Fruit fly (Drosophila melanogaster): ENCODE data around the gene sNPF.

Gene sNPF

dm6 chr2L:20027382-20027919 is at the start of gene sNPF:
sNPF (plus strand) TSS chr2L:20027915.
- TF ChIP-seq noc (tag; optimal IDR thresholded peaks at IDR 0.05) = peak; percentile 63

- no peak for TF ChIP-seq noc (tag; optimal IDR thresholded peaks at IDR 0.05)
These were observed 39.6 kb upstream of the sNPF start for dm6 chr2L:19987875-19988665.

DNA sequence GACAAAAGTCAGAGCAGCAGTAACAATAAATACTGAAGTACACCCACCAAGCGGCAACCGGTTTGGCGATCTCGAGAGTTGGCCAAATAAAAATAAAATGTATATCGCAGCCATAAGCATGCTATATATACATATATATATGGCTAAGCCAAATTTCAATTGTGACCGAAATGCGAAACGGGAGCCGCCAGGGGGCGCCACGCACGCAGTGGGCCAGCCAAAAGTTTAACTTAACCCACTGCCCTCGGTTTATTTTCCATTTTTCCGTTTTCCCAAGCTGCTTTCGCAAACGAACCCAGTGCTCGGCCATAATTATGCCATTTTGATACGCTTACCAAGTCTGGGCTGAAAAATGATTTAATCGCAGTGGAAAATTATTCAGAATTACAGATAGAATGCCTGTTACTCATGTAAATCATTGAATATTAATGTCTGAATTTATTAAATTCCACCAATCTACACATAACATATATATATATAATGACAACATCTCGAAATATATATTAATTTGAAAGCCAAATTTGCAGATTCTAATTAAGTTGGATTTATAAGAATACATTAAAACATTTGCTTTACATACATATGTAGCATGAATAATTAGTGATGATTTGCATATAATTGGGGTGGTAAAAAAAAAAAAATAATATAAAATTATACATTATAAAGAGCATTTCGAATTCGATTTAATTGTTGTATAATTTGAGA is 37.9 kb upstream of the sNPF start:
- TF ChIP-seq noc (tag; optimal IDR thresholded peaks at IDR 0.05) = no peak

DNA sequence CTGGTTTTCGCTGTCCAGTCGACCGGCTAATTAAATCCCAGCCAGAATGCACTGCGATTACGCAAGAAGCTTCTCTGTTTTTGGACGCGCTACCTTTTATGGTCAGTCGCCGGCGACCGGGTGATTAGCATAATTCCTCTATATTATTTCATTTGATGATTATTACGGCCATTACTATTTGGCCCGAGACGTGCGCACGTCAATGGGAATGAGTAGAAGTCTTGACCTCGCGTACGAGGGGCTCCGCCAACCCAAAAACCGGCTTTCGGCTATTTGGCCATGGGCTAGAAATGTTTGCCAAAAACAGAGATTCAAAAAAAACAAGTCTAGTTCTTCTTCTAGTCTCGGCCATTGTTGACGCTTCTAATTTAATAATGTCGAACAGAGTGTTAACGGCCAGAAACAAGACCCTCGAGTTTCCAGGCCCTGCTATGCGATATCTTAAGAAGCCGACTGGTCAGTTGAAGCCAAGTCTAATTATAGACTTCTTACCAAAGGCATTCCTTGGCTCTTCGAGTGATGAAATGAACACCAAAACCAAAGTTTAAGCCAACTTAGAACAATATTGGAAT is 35.2 kb upstream of the sNPF start:
- no peak for TF ChIP-seq noc (tag; optimal IDR thresholded peaks at IDR 0.05)

DNA sequence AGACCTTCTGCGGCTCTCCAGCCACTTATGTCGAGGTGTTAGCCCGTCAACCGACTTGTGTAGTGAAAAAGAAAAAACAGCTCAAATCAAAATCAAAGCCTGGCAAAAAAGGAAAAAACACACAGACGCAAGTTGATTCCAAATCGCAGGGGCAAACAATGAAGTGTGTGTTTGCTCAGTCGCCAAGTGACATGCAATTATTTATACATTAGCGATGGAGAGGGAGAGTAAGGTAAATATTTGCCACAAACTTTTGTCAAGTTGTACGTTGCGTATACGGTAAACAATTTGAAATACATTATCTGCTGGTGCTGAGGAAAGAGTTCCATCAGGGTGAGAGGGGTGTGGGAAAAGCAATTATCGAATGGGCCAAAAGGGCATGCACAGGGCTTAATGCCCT is 29.6 kb upstream of the sNPF start:
- TF ChIP-seq noc (tag; optimal IDR thresholded peaks at IDR 0.05) = no peak

- TF ChIP-seq noc (tag; optimal IDR thresholded peaks at IDR 0.05) = no peak
These were observed 25.6 kb upstream of the sNPF start for dm6 chr2L:20002086-20002485.

- TF ChIP-seq noc (tag; optimal IDR thresholded peaks at IDR 0.05) = no peak
These were observed 23.4 kb upstream of the sNPF start for dm6 chr2L:20004341-20004740.

DNA sequence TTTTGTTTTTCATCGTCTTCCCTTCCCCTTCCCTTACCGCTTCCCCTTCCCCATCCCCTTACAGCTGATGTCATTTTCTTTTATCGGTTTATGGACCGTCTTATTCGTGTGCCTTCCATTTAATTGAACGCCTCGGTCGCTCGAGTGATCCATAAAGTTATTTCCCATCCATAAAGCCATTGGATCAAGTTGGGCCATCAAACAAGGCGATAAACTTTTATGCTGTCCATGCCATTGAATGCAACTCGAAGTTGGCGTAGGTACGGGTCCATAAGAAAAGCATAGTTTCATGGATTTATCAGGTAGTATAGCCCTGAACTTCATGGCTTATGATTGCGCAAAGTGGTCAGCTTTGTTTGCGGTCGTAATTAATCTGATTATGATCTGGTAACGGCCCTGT is 22.7 kb upstream of the sNPF start:
- TF ChIP-seq noc (tag; optimal IDR thresholded peaks at IDR 0.05) = no peak

- TF ChIP-seq noc (tag; optimal IDR thresholded peaks at IDR 0.05) = no peak
These were observed 11.3 kb upstream of the sNPF start for dm6 chr2L:20016448-20016847.

dm6 chr2L:20017055-20017454 is 10.7 kb upstream of the sNPF start, which contains the start of gene CG43861:
CG43861 (minus strand) TSS chr2L:20017282.
- TF ChIP-seq noc (tag; optimal IDR thresholded peaks at IDR 0.05) = no peak

DNA sequence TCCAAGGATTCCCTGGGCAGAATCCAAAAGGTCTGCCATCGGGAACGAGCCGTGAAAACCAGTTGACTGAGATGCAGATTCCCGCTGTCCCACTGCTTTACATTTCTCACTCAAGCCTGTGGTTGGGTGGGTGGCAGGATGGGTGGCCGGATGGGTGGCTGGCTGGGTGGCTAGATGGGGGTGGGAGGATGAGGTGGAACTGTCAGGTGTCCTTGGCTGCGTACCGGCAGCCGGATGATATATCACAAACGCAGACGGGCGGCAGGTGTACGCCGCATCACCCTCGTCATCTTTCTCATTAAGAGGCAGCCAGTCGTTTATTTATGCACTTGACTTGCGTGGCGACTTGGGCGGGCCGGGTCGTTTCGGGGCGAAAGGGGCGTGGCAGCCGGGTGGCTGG is 7.6 kb upstream of the sNPF start:
- TF ChIP-seq noc (tag; optimal IDR thresholded peaks at IDR 0.05) = no peak

- TF ChIP-seq noc (tag; optimal IDR thresholded peaks at IDR 0.05) = no peak
These were observed 3.4 kb upstream of the sNPF start for dm6 chr2L:20024333-20024732.

DNA sequence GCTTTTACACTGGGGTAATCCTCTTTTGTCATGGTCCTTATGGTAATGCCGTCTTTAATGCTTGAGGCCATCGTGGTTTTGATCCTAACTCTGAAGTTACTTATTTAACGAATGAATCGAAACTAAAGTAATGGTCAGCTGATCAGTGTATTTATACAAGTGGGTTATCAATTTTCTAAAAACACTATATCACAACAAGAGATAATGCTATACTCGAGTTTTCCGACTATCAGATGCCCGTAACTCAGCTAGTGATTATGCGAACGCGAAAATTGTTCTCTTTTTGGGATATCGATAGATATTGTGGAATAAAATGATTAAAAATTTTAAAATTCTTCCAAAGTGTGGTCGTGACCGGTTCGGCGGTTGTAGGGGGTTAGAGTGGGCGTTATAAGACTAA is 2.0 kb upstream of the sNPF start, which contains the start of gene AANATL3:
TSS of gene AANATL3 (minus strand) at position 101 of the 400 bp plus-strand sequence.
- TF ChIP-seq noc (tag; optimal IDR thresholded peaks at IDR 0.05) = no peak

DNA sequence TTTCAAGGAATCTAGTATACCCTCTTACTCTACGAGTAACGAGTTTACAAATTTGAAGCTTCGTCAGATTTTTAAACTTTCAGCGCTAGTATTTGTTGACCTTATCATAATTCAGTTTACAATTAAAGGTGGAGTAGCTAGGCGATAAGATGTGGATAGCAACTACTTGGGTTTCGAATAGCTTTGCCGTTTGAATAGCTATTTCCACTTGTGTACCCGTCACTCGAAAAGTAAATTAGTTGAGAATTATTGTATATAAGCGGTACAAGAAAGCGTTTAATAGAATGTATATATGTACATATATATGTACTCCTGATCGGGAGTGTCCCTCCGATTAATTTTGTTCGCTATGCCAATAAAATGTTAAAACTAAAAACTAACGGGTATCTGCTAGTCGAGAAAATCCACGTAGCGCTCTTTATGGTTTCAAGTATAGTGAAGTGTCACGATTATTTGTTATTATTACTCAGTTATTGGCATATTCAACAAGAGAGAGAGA is 1.3 kb upstream of the sNPF start:
- peak; percentile 20 for TF ChIP-seq noc (tag; optimal IDR thresholded peaks at IDR 0.05)

DNA sequence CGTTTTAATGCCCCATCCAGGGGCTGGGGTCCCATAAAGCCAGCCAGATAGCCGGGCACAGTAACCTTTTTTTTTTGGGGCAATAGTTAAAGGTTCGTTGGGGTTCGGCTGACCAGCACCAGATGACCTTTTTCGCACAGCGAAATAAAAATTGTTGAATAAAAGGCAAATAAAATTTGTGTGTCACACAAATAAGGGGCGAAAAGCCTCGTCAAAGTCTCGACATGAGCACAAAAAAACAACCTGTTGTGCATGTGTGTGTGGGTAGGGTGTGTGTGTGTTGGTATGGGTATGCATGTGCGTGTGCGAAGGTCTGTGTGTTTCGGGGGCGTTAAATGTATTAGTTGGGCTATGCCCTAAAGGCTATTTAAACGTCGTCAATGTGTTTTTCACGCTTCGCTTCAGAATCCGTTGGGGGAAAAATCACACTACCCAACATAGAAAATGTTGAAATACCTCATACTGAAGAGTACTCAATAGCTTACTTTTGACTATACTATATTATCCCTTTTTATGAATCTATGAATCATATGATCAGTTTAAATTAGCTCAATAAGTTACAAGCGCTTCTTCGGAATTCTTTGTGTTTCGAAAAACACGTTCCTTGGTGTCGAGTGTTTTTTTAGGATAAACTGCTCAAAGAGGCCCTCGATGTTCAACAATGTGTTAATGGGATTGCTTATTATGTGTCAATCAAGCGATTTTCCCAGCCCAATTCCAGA is 23.6 kb downstream of the sNPF start:
- TF ChIP-seq noc (tag; optimal IDR thresholded peaks at IDR 0.05) = no peak

DNA sequence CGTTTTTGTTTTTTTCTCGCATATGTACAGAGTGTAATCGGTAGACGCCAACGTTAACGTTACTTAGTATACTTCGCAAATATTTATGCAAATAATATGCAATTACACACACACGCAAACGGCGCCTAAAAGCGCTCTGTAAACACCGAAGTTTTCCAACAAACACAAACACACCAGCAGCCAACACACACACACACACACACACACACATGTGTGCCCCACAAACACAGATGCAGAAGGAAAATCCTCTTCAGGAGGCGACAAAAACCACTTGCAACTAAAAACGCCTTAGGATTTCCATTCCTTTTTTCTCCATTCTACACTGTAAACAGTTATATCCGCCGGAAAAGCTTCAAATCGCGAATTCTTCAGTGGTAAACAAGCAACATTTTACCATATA is 29.7 kb downstream of the sNPF start:
- TF ChIP-seq noc (tag; optimal IDR thresholded peaks at IDR 0.05) = no peak

Measured in whole organism, larva.